Worm (Caenorhabditis elegans) whole organism, midembryonic: ENCODE measurements around the gene ttr-7.

Source experiments
- flt-1 ChIP-seq: fragments of 200-800 bp; sonication (Bioruptor generic); IDR thresholded peaks from 2 replicates; pipeline ENCODE4 v1.3.6; 2022; ENCODE audit warnings: missing genetic modification characterization, missing compliant biosample characterization
- med-1 ChIP-seq: sonication (generic microtip); optimal IDR thresholded peaks from 2 replicates; lab custom pipeline; 2017; ENCODE audit warnings: missing genetic modification characterization, mild to moderate bottlenecking, missing compliant biosample characterization, antibody characterized with exemption, missing genetic modification reagents; ENCODE audit not compliant: insufficient read depth
- ref-1 ChIP-seq: fragments of 200-800 bp; sonication (Bioruptor generic); conservative IDR thresholded peaks from 2 replicates; pipeline ENCODE4 v1.3.6; 2022; ENCODE audit warnings: missing genetic modification reagents, missing genetic modification characterization, missing compliant biosample characterization
- ztf-29 ChIP-seq: fragments of 200-800 bp; sonication (Bioruptor generic); IDR thresholded peaks from 2 replicates; pipeline ENCODE4 v1.3.6; 2022; ENCODE audit warnings: missing genetic modification reagents, missing genetic modification characterization, missing compliant biosample characterization

- TF ChIP-seq ztf-29 (GFP tag; lab: Robert Waterston, UW) (no peak), flt-1 (GFP tag; lab: Robert Waterston, UW) (peak; percentile 81; the same call in 1 of the 2 replicates), med-1 (GFP tag; lab: Kevin White, UChicago) (no peak), ref-1 (GFP tag; lab: Robert Waterston, UW) (no peak)
Measured at ce11 chrIII:640198-640803, 34.5 kb downstream of the ttr-7 start, which contains the start of the genes tag-266 and tag-267.
